Fruit fly (Drosophila melanogaster): ENCODE measurements around the gene cana.

Gene cana

DNA sequence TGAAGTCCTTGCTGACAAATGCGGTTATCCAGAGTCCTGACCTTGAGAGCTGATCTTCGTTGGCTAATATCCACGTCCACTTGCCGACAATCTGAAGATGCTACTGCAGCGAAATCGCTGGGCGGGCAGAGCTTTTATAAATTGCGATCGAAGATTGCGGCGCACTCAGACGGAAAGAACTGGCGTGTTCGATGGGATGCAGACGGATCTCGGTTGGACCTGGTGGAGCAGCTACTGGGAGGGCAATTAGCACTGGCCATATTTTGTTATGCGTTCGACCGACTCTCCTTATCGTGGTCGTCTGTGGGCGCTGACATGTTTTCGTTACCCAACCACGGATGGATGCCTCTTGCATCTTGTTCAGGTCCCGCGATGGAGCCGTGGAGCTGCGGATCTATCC lies 16.0 kb downstream of the cana start, which contains the start of gene Osi21:
TSS of gene Osi21 (minus strand) at position 101 of the 400 bp plus-strand sequence.
- TF ChIP-seq Dif (GFP tag; optimal IDR thresholded peaks at IDR 0.05; ENCODE audit: partially characterized antibody) (no peak), dl (GFP tag; optimal IDR thresholded peaks at IDR 0.05; ENCODE audit: insufficient read depth in 1 of 2, partially characterized antibody in 2 of 2) (no peak), sv (GFP tag; optimal IDR thresholded peaks at IDR 0.05) (no peak), foxo (GFP tag; optimal IDR thresholded peaks at IDR 0.05) (no peak)

DNA sequence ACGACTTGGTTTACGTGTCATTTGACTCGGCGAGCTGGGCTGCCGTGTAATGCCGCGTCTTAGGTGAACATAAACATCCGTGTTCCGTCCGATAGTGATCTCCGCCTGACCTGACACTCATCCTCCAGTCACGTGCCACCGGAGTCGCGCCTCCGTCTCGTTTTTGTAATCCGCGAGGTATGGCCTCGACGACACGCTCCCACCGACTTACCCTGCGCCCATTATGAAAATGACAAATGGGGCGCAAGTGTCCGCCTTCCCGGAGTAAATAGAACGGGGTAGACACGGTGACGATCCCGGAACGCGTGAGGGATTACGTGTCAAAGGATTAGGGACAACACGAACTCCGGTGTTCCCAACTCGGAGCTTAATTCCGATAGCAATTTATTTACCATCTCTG lies 26.2 kb downstream of the cana start:
- TF ChIP-seq psq (GFP tag; optimal IDR thresholded peaks at IDR 0.05) (no peak), Jra (GFP tag; optimal IDR thresholded peaks at IDR 0.05) (no peak), Hnf4 (GFP tag; optimal IDR thresholded peaks at IDR 0.05) (no peak), dmrt93B (GFP tag; optimal IDR thresholded peaks at IDR 0.05) (no peak), brk (GFP tag; optimal IDR thresholded peaks at IDR 0.05) (no peak), h (GFP tag; optimal IDR thresholded peaks at IDR 0.05) (no peak), OdsH (GFP tag; optimal IDR thresholded peaks at IDR 0.05) (no peak)

DNA sequence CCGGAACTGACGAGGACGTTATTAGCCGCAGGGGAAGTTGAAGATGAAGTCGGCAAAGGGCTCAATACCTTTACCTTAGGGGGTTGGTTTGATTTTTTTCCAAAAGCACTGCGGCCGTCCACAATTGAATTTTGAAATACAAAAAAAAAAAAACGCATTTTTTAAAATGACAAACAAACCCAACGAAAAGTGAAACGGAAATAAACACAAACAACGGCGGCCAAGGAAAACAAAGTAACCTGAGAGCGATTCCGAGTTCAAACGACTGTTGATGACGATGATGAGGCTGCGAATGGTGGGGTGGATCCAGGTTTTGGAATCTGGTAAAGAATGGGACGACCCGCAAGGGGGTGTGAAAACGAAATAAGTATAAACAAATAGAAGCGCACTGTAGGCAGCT lies 26.9 kb downstream of the cana start:
- TF ChIP-seq Dif (GFP tag; optimal IDR thresholded peaks at IDR 0.05; ENCODE audit: partially characterized antibody) (no peak), Hr83 (GFP tag; optimal IDR thresholded peaks at IDR 0.05; ENCODE audit: poor library complexity, severe bottlenecking) (no peak), CG9705 (GFP tag; optimal IDR thresholded peaks at IDR 0.05) (no peak)

DNA sequence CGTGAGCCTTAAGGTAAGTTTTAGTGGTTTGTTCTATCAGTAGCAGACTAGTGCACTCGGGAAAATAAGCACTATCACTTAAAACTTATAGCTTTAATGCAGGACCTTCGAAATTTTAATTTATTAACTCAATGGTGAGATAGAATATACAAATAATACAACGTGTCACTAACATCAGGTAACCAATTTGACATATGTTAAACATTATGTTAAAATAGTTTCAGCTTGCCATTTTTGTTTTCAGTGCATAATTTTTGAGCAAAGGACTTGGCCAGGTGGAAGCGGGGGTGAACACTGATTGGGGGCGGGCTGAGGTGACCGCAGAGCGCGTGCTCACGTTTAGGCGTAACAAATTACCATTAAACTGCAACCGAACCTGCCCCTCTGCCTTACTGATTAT lies 32.9 kb downstream of the cana start:
- no peak for TF ChIP-seq sv (GFP tag; optimal IDR thresholded peaks at IDR 0.05)
- TF ChIP-seq dsf (GFP tag; optimal IDR thresholded peaks at IDR 0.05; ENCODE audit: borderline replicate concordance), result no peak
- no peak for TF ChIP-seq Hr78 (GFP tag; optimal IDR thresholded peaks at IDR 0.05)
- TF ChIP-seq sage (GFP tag; optimal IDR thresholded peaks at IDR 0.05), result no peak
- TF ChIP-seq Mio (GFP tag; optimal IDR thresholded peaks at IDR 0.05), result no peak
- TF ChIP-seq N (GFP tag; optimal IDR thresholded peaks at IDR 0.05), result no peak
- no peak for TF ChIP-seq CrebA (GFP tag; optimal IDR thresholded peaks at IDR 0.05; ENCODE audit: borderline replicate concordance)
- TF ChIP-seq ey (GFP tag; optimal IDR thresholded peaks at IDR 0.05), result no peak
- no peak for TF ChIP-seq Myc (optimal IDR thresholded peaks at IDR 0.05)
- TF ChIP-seq dmrt93B (GFP tag; optimal IDR thresholded peaks at IDR 0.05), result no peak
- no peak for TF ChIP-seq Abd-B (GFP tag; optimal IDR thresholded peaks at IDR 0.05)
- no peak for TF ChIP-seq psq (GFP tag; optimal IDR thresholded peaks at IDR 0.05)

- TF ChIP-seq brk (GFP tag; optimal IDR thresholded peaks at IDR 0.05) (peak; percentile 65), usp (GFP tag; optimal IDR thresholded peaks at IDR 0.05) (no peak), Myc (optimal IDR thresholded peaks at IDR 0.05) (no peak), N (GFP tag; optimal IDR thresholded peaks at IDR 0.05) (no peak), pan (optimal IDR thresholded peaks at IDR 0.05) (no peak), Mio (GFP tag; optimal IDR thresholded peaks at IDR 0.05) (no peak), CG32264 (GFP tag; optimal IDR thresholded peaks at IDR 0.05) (peak; percentile 35), rgr (GFP tag; optimal IDR thresholded peaks at IDR 0.05) (peak; percentile 75), sv (GFP tag; optimal IDR thresholded peaks at IDR 0.05) (no peak), Dif (GFP tag; optimal IDR thresholded peaks at IDR 0.05; ENCODE audit: partially characterized antibody) (no peak), Hnf4 (GFP tag; optimal IDR thresholded peaks at IDR 0.05) (peak; percentile 82), CrebA (GFP tag; optimal IDR thresholded peaks at IDR 0.05; ENCODE audit: borderline replicate concordance) (peak; percentile 10), GATAd (GFP tag; optimal IDR thresholded peaks at IDR 0.05) (peak; percentile 46), dsf (GFP tag; optimal IDR thresholded peaks at IDR 0.05; ENCODE audit: borderline replicate concordance) (no peak), Hr78 (GFP tag; optimal IDR thresholded peaks at IDR 0.05) (no peak), Hr83 (GFP tag; optimal IDR thresholded peaks at IDR 0.05; ENCODE audit: poor library complexity, severe bottlenecking) (no peak), jim (GFP tag; optimal IDR thresholded peaks at IDR 0.05) (no peak), Rel (GFP tag; optimal IDR thresholded peaks at IDR 0.05) (no peak), Rel (tag; optimal IDR thresholded peaks at IDR 0.05) (peak; percentile 14), Sp1 (GFP tag; optimal IDR thresholded peaks at IDR 0.05) (peak; percentile 75), br (GFP tag; optimal IDR thresholded peaks at IDR 0.05) (peak; percentile 81), Jra (GFP tag; optimal IDR thresholded peaks at IDR 0.05) (peak; percentile 48), ey (GFP tag; optimal IDR thresholded peaks at IDR 0.05) (peak; percentile 81), HLH106 (tag; optimal IDR thresholded peaks at IDR 0.05) (peak; percentile 83), h (GFP tag; optimal IDR thresholded peaks at IDR 0.05) (peak; percentile 83), foxo (GFP tag; optimal IDR thresholded peaks at IDR 0.05) (peak in 1 of 2 experiments; percentile 81), woc (GFP tag; optimal IDR thresholded peaks at IDR 0.05) (peak; percentile 65), CG9705 (GFP tag; optimal IDR thresholded peaks at IDR 0.05) (peak; percentile 58), Vsx2 (GFP tag; optimal IDR thresholded peaks at IDR 0.05; ENCODE audit: partially characterized antibody) (no peak), Abd-B (GFP tag; optimal IDR thresholded peaks at IDR 0.05) (no peak), tai (GFP tag; optimal IDR thresholded peaks at IDR 0.05) (peak; percentile 77), dl (GFP tag; optimal IDR thresholded peaks at IDR 0.05; ENCODE audit: insufficient read depth in 1 of 2, partially characterized antibody in 2 of 2) (no peak), fru (GFP tag; optimal IDR thresholded peaks at IDR 0.05) (peak; percentile 78), sage (GFP tag; optimal IDR thresholded peaks at IDR 0.05) (peak; percentile 75), lola (GFP tag; optimal IDR thresholded peaks at IDR 0.05) (no peak), OdsH (GFP tag; optimal IDR thresholded peaks at IDR 0.05) (peak; percentile 74), psq (GFP tag; optimal IDR thresholded peaks at IDR 0.05) (peak; percentile 71), Dfd (GFP tag; optimal IDR thresholded peaks at IDR 0.05) (no peak), dmrt93B (GFP tag; optimal IDR thresholded peaks at IDR 0.05) (peak; percentile 47)
Measured at dm6 chr2L:11306091-11306490, 36.5 kb downstream of the cana start.

Data from whole organism, wandering third instar larva.